Fruit fly (Drosophila melanogaster): ENCODE data around the gene Cdc16.

DNA sequence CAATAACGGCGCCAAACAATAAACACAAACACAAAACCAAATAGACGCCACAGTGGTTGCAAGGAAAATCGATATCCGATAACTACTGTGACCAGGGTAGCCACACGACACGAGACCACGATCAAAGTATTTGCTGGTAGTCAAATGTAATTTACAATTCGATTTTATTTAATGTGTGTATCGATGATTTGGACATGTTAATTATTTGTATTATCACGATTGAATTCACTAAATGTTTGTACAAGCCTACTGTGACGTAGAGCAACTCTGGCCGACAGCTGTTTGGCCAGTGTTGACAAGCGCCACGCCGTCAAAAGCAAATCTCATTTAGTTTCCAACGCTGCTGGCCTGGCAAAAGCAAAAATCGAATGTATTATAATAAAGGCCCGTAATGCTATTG, 29.7 kb upstream of the Cdc16 start, which contains the start of the genes Rad60 and EloA:
- TF ChIP-seq psq (optimal IDR thresholded peaks at IDR 0.05) (no peak), h (optimal IDR thresholded peaks at IDR 0.05) (no peak), Sin3A (optimal IDR thresholded peaks at IDR 0.05) (no peak), insv (optimal IDR thresholded peaks at IDR 0.05) (no peak), ttk (optimal IDR thresholded peaks at IDR 0.05) (no peak)

Data from Kc167 (cell line).